Fruit fly (Drosophila melanogaster) whole organism, embryonic: ENCODE measurements around the gene CG33654.

Source experiments
- Atf6 ChIP-seq: fragments of 200-800 bp; sonication (Bioruptor generic); IDR thresholded peaks from 2 replicates; pipeline ENCODE4 v1.3.6; 2022; ENCODE audit warnings: missing biosample characterization, missing genetic modification characterization
- CG13123 ChIP-seq: fragments of 200-800 bp; sonication (Bioruptor generic); optimal IDR thresholded peaks from 2 replicates; lab custom pipeline; 2016; ENCODE audit warnings: missing biosample characterization, missing genetic modification characterization
- CG13287 ChIP-seq: fragments of 200-800 bp; sonication (Bioruptor generic); IDR thresholded peaks from 2 replicates; pipeline ENCODE4 v1.3.6; 2022; ENCODE audit warnings: missing biosample characterization, missing genetic modification characterization; ENCODE audit not compliant: partially characterized antibody
- CG1603 ChIP-seq: fragments of 200-800 bp; sonication (Bioruptor generic); optimal IDR thresholded peaks from 2 replicates; lab custom pipeline; 2019; ENCODE audit warnings: missing biosample characterization, mild to moderate bottlenecking, missing genetic modification characterization, moderate library complexity
- CG1647 ChIP-seq: fragments of 200-800 bp; sonication (Bioruptor generic); optimal IDR thresholded peaks from 3 replicates; lab custom pipeline; 2016; ENCODE audit warnings: missing biosample characterization, missing genetic modification characterization
- CG17361 ChIP-seq: fragments of 200-800 bp; sonication (Bioruptor generic); IDR thresholded peaks from 3 replicates; pipeline ENCODE4 v1.3.6; 2022; ENCODE audit warnings: missing biosample characterization, missing genetic modification characterization
- CG2116 ChIP-seq: fragments of 200-800 bp; sonication (Bioruptor generic); optimal IDR thresholded peaks from 3 replicates; lab custom pipeline; 2018; ENCODE audit warnings: missing biosample characterization, mild to moderate bottlenecking, missing genetic modification characterization
- CG3995 ChIP-seq: fragments of 200-800 bp; sonication (Bioruptor generic); optimal IDR thresholded peaks from 3 replicates; lab custom pipeline; 2016; ENCODE audit warnings: missing biosample characterization, missing genetic modification characterization
- CG8290 ChIP-seq, 3 experiments: fragments of 200-800 bp; sonication (Bioruptor generic); optimal IDR thresholded peaks; 2 replicates each; lab custom pipeline; 2016 to 2019; ENCODE audit warnings: missing biosample characterization in 3 of 3, missing genetic modification characterization in 3 of 3, mild to moderate bottlenecking in 2 of 3, moderate library complexity in 1 of 3
- CG8359 ChIP-seq: fragments of 200-800 bp; sonication (Bioruptor generic); optimal IDR thresholded peaks from 2 replicates; lab custom pipeline; 2017; ENCODE audit warnings: missing biosample characterization, mild to moderate bottlenecking, missing genetic modification characterization, borderline replicate concordance
- CG9817 ChIP-seq: fragments of 200-800 bp; sonication (Bioruptor generic); optimal IDR thresholded peaks from 2 replicates; lab custom pipeline; 2018; ENCODE audit warnings: missing biosample characterization, mild to moderate bottlenecking, missing genetic modification characterization, moderate library complexity
- Dad ChIP-seq: fragments of 200-800 bp; sonication (Bioruptor generic); optimal IDR thresholded peaks from 3 replicates; lab custom pipeline; 2016; ENCODE audit warnings: missing biosample characterization, missing genetic modification characterization
- Dp ChIP-seq: fragments of 200-800 bp; sonication (Bioruptor generic); optimal IDR thresholded peaks from 2 replicates; lab custom pipeline; 2018; ENCODE audit warnings: missing biosample characterization, mild to moderate bottlenecking, missing genetic modification characterization, moderate library complexity
- E2f2 ChIP-seq: fragments of 200-800 bp; sonication (Bioruptor generic); IDR thresholded peaks from 2 replicates; pipeline ENCODE4 v1.3.6; 2022; ENCODE audit warnings: missing biosample characterization, missing genetic modification characterization
- Eip74EF ChIP-seq, 2 experiments: fragments of 200-800 bp in 1 of 2; fragments of >200 bp in 1 of 2; sonication (Bioruptor generic) in 1 of 2; optimal IDR thresholded peaks; 2 replicates each; lab custom pipeline; 2017 to 2019; ENCODE audit warnings: missing biosample characterization in 2 of 2, missing genetic modification characterization in 2 of 2, mild to moderate bottlenecking in 1 of 2, moderate library complexity in 1 of 2
- HLH54F ChIP-seq: fragments of 200-800 bp; sonication (Bioruptor generic); optimal IDR thresholded peaks from 3 replicates; lab custom pipeline; 2016; ENCODE audit warnings: missing biosample characterization, missing genetic modification characterization
- HmgD ChIP-seq: fragments of 200-800 bp; sonication (Bioruptor generic); optimal IDR thresholded peaks from 3 replicates; lab custom pipeline; 2016; ENCODE audit warnings: missing biosample characterization, missing genetic modification characterization
- MESR4 ChIP-seq: fragments of 200-800 bp; sonication (Bioruptor generic); optimal IDR thresholded peaks from 2 replicates; lab custom pipeline; 2018; ENCODE audit warnings: missing biosample characterization, mild to moderate bottlenecking, missing genetic modification characterization, moderate library complexity
- Max ChIP-seq: fragments of 200-800 bp; sonication (Bioruptor generic); optimal IDR thresholded peaks from 2 replicates; lab custom pipeline; 2016; ENCODE audit warnings: missing biosample characterization, mild to moderate bottlenecking, missing genetic modification characterization
- Myb ChIP-seq: fragments of 200-800 bp; sonication (Bioruptor generic); optimal IDR thresholded peaks from 2 replicates; lab custom pipeline; 2016; ENCODE audit warnings: missing biosample characterization, missing genetic modification characterization
- Neu2 ChIP-seq: fragments of 200-800 bp; sonication (Bioruptor generic); optimal IDR thresholded peaks from 3 replicates; lab custom pipeline; 2016; ENCODE audit warnings: missing biosample characterization, missing genetic modification characterization, borderline replicate concordance
- Nf-YB ChIP-seq: fragments of 200-800 bp; sonication (Bioruptor generic); optimal IDR thresholded peaks from 3 replicates; lab custom pipeline; 2019; ENCODE audit warnings: missing biosample characterization, mild to moderate bottlenecking, missing genetic modification characterization, moderate library complexity
- Nf-YC ChIP-seq: fragments of 200-800 bp; optimal IDR thresholded peaks from 3 replicates; lab custom pipeline; 2019; ENCODE audit warnings: missing biosample characterization, mild to moderate bottlenecking, missing genetic modification characterization, moderate library complexity
- Opbp ChIP-seq: fragments of 200-800 bp; sonication (Bioruptor generic); IDR thresholded peaks from 3 replicates; pipeline ENCODE4 v1.3.6; 2022; ENCODE audit warnings: missing biosample characterization, missing genetic modification characterization; ENCODE audit not compliant: partially characterized antibody
- Scr ChIP-seq: fragments of 200-800 bp; sonication (Bioruptor generic); IDR thresholded peaks from 2 replicates; pipeline ENCODE4 v1.3.6; 2022; ENCODE audit warnings: missing biosample characterization, missing genetic modification characterization; ENCODE audit not compliant: partially characterized antibody
- YL-1 ChIP-seq: fragments of 200-800 bp; sonication (Bioruptor generic); optimal IDR thresholded peaks from 3 replicates; lab custom pipeline; 2017; ENCODE audit warnings: missing biosample characterization, mild to moderate bottlenecking, missing genetic modification characterization
- amos ChIP-seq: fragments of 200-800 bp; sonication (Bioruptor generic); IDR thresholded peaks from 2 replicates; pipeline ENCODE4 v1.3.6; 2022; ENCODE audit warnings: missing biosample characterization, missing genetic modification characterization; ENCODE audit not compliant: partially characterized antibody
- bowl ChIP-seq: fragments of 200-800 bp; sonication (Bioruptor generic); IDR thresholded peaks from 2 replicates; pipeline ENCODE4 v1.3.6; 2022; ENCODE audit warnings: missing biosample characterization, missing genetic modification characterization
- br ChIP-seq: fragments of >200 bp; optimal IDR thresholded peaks from 2 replicates; lab custom pipeline; 2017
- dan ChIP-seq: fragments of 200-800 bp; sonication (Bioruptor generic); IDR thresholded peaks from 2 replicates; pipeline ENCODE4 v1.3.6; 2022; ENCODE audit warnings: missing biosample characterization, missing genetic modification characterization
- dm ChIP-seq: fragments of 200-800 bp; sonication (Bioruptor generic); optimal IDR thresholded peaks from 3 replicates; lab custom pipeline; 2016; ENCODE audit warnings: missing biosample characterization, missing genetic modification characterization
- gfzf ChIP-seq: fragments of 200-800 bp; sonication (Bioruptor generic); optimal IDR thresholded peaks from 2 replicates; lab custom pipeline; 2016; ENCODE audit warnings: missing biosample characterization, mild to moderate bottlenecking, missing genetic modification characterization, moderate library complexity
- grn ChIP-seq: fragments of 200-800 bp; sonication (Bioruptor generic); optimal IDR thresholded peaks from 3 replicates; lab custom pipeline; 2017; ENCODE audit warnings: missing biosample characterization, missing genetic modification characterization
- gro ChIP-seq: fragments of 200-800 bp; sonication (Bioruptor generic); optimal IDR thresholded peaks from 2 replicates; lab custom pipeline; 2016; ENCODE audit warnings: missing biosample characterization, missing genetic modification characterization
- gsb-n ChIP-seq: fragments of 200-800 bp; sonication (Bioruptor generic); optimal IDR thresholded peaks from 3 replicates; lab custom pipeline; 2018; ENCODE audit warnings: missing biosample characterization, mild to moderate bottlenecking, missing genetic modification characterization
- h ChIP-seq: fragments of >200 bp; optimal IDR thresholded peaks from 2 replicates; lab custom pipeline; 2017
- her ChIP-seq: fragments of 200-800 bp; sonication (Bioruptor generic); optimal IDR thresholded peaks from 2 replicates; lab custom pipeline; 2016; ENCODE audit warnings: missing biosample characterization, missing genetic modification characterization
- lbe ChIP-seq: fragments of 200-800 bp; sonication (Bioruptor generic); optimal IDR thresholded peaks from 2 replicates; lab custom pipeline; 2016; ENCODE audit warnings: missing biosample characterization, mild to moderate bottlenecking, missing genetic modification characterization
- nau ChIP-seq: fragments of 200-800 bp; sonication (Bioruptor generic); optimal IDR thresholded peaks from 3 replicates; lab custom pipeline; 2017; ENCODE audit warnings: missing biosample characterization, mild to moderate bottlenecking, missing genetic modification characterization, missing genetic modification reagents
- nerfin-2 ChIP-seq: fragments of 200-800 bp; sonication (Bioruptor generic); IDR thresholded peaks from 2 replicates; pipeline ENCODE4 v1.3.6; 2022; ENCODE audit warnings: missing biosample characterization, missing genetic modification characterization; ENCODE audit not compliant: partially characterized antibody
- phol ChIP-seq: fragments of 200-800 bp; sonication (Bioruptor generic); optimal IDR thresholded peaks from 3 replicates; lab custom pipeline; 2018; ENCODE audit warnings: missing biosample characterization, mild to moderate bottlenecking, missing genetic modification characterization, moderate library complexity
- sens ChIP-seq: fragments of 200-800 bp; sonication (Bioruptor generic); peaks from one replicate; lab custom pipeline; 2016; ENCODE audit warnings: missing biosample characterization, missing genetic modification characterization
- stwl ChIP-seq: fragments of 200-800 bp; sonication (Bioruptor generic); optimal IDR thresholded peaks from 3 replicates; lab custom pipeline; 2018; ENCODE audit warnings: missing biosample characterization, mild to moderate bottlenecking, missing genetic modification characterization, moderate library complexity
- tna ChIP-seq: fragments of 200-800 bp; sonication (Bioruptor generic); IDR thresholded peaks from 2 replicates; pipeline ENCODE4 v1.3.6; 2022; ENCODE audit warnings: missing biosample characterization, missing genetic modification characterization; ENCODE audit not compliant: partially characterized antibody
- vnd ChIP-seq: fragments of 200-800 bp; sonication (Bioruptor generic); IDR thresholded peaks from 3 replicates; pipeline ENCODE4 v1.3.6; 2022; ENCODE audit warnings: missing biosample characterization, missing genetic modification characterization; ENCODE audit not compliant: partially characterized antibody
- vvl ChIP-seq: fragments of 200-800 bp; sonication (Bioruptor generic); IDR thresholded peaks from 2 replicates; pipeline ENCODE4 v1.3.6; 2022; ENCODE audit warnings: missing biosample characterization, missing genetic modification characterization
- wek ChIP-seq: fragments of 200-800 bp; sonication (Bioruptor generic); optimal IDR thresholded peaks from 3 replicates; lab custom pipeline; 2018; ENCODE audit warnings: missing biosample characterization, mild to moderate bottlenecking, missing genetic modification characterization, moderate library complexity
- z ChIP-seq: fragments of 200-800 bp; sonication (Bioruptor generic); IDR thresholded peaks from 3 replicates; pipeline ENCODE4 v1.3.6; 2022; ENCODE audit warnings: missing biosample characterization, missing genetic modification characterization
- zen ChIP-seq: fragments of 200-800 bp; sonication (Bioruptor generic); optimal IDR thresholded peaks from 3 replicates; lab custom pipeline; 2018; ENCODE audit warnings: missing biosample characterization, mild to moderate bottlenecking, missing genetic modification characterization, moderate library complexity
- zfh2 ChIP-seq: fragments of 200-800 bp; sonication (Bioruptor generic); optimal IDR thresholded peaks from 2 replicates; lab custom pipeline; 2016; ENCODE audit warnings: missing biosample characterization, missing genetic modification characterization

CG33654 gene

DNA sequence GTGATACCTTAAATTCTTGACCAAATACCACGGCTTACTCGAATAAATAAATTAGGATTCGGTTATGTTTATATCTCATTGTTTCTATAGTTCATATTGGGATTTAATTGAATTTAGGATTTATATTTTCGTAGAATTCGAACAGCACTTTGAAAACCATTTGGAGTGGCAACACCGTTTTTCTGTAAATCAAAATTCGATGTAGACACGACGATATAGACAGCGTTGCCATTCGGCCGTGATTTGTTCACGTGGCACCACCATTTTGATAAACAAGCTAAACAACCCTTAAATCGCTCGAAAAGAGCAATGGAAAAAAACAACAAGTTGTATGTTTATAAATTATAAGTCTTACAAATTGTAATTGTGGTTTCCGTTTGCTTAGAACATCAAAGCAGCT, 45.6 kb upstream of the CG33654 start (continued):
- TF ChIP-seq Myb (GFP tag; lab: Kevin White, UChicago) (peak; percentile 48), CG13123 (GFP tag; lab: Kevin White, UChicago) (no peak), dm (GFP tag; lab: Kevin White, UChicago) (peak; percentile 66), CG1647 (no peak), her (GFP tag; lab: Kevin White, UChicago) (no peak), z (GFP tag; lab: Robert Waterston, UW) (no peak), YL-1 (GFP tag; lab: Kevin White, UChicago) (peak; percentile 80), Max (GFP tag; lab: Kevin White, UChicago) (peak; percentile 63), CG13287 (GFP tag; lab: Robert Waterston, UW) (peak; percentile 74), Dp (GFP tag; lab: Kevin White, UChicago) (peak; percentile 61), Nf-YC (tag; lab: Kevin White, UChicago) (peak; percentile 57), gro (GFP tag; lab: Kevin White, UChicago) (peak; percentile 4), zfh2 (no peak), tna (no peak), bowl (GFP tag; lab: Robert Waterston, UW) (no peak), wek (no peak), CG9817 (tag; lab: Kevin White, UChicago) (no peak), E2f2 (peak; percentile 76), HLH54F (GFP tag; lab: Kevin White, UChicago) (no peak), gsb-n (no peak), CG3995 (peak; percentile 67), phol (tag; lab: Kevin White, UChicago) (peak; percentile 76), nau (GFP tag; lab: Kevin White, UChicago) (no peak), h (no peak), HmgD (no peak), CG2116 (GFP tag; lab: Kevin White, UChicago) (peak; percentile 32), Neu2 (GFP tag; lab: Kevin White, UChicago) (no peak), Eip74EF (GFP tag; optimal IDR thresholded peaks at IDR 0.05; lab: Kevin White, UChicago) (no peak), sens (GFP tag; lab: Kevin White, UChicago) (peak; percentile 80), dan (GFP tag; lab: Robert Waterston, UW) (no peak), Scr (GFP tag; lab: Robert Waterston, UW) (no peak), br (lab: Kevin White, UChicago) (no peak), CG8359 (GFP tag; lab: Kevin White, UChicago) (no peak), Opbp (peak; percentile 33; the same call in 1 of the 3 replicates), lbe (GFP tag; lab: Kevin White, UChicago) (peak; percentile 33), CG17361 (GFP tag; lab: Robert Waterston, UW) (no peak), grn (GFP tag; lab: Kevin White, UChicago) (no peak), vnd (GFP tag; lab: Robert Waterston, UW) (no peak), vvl (GFP tag; lab: Robert Waterston, UW) (no peak), Atf6 (GFP tag; lab: Robert Waterston, UW) (no peak), zen (tag; lab: Kevin White, UChicago) (no peak), nerfin-2 (GFP tag; lab: Robert Waterston, UW) (no peak), CG8290 (GFP tag; optimal IDR thresholded peaks at IDR 0.05; lab: Kevin White, UChicago) (no peak), CG8290 (tag; optimal IDR thresholded peaks at IDR 0.05; lab: Kevin White, UChicago) (peak in 1 of 2 experiments; percentile 13), CG1603 (tag; lab: Kevin White, UChicago) (peak; percentile 56), gfzf (GFP tag; lab: Kevin White, UChicago) (peak; percentile 8), Dad (GFP tag; lab: Kevin White, UChicago) (no peak), Nf-YB (GFP tag; lab: Kevin White, UChicago) (peak; percentile 9), MESR4 (GFP tag; lab: Kevin White, UChicago) (peak; percentile 8), amos (peak; percentile 67; the same call in 1 of the 2 replicates), stwl (tag; lab: Kevin White, UChicago) (peak; percentile 59)
